Fruit fly (Drosophila melanogaster): ENCODE data around the gene Cont.

- no peak for TF ChIP-seq insv (optimal IDR thresholded peaks at IDR 0.05)
- TF ChIP-seq ttk (optimal IDR thresholded peaks at IDR 0.05): no peak
- no peak for TF ChIP-seq h (optimal IDR thresholded peaks at IDR 0.05)
- no peak for TF ChIP-seq psq (optimal IDR thresholded peaks at IDR 0.05)
- no peak for TF ChIP-seq Myc (optimal IDR thresholded peaks at IDR 0.05)
- TF ChIP-seq Sin3A (optimal IDR thresholded peaks at IDR 0.05): no peak
Observed at dm6 chr3R:4399810-4400496, 18.8 kb downstream of the Cont start.

Measured in Kc167 (cell line).